Worm (Caenorhabditis elegans) whole organism, late embryonic: Measurements from ENCODE around the gene F57E7.2.

Experiments used
- ceh-14 ChIP-seq: sonication (generic microtip); optimal IDR thresholded peaks from 2 replicates; lab custom pipeline; 2016; ENCODE audit warnings: missing genotype, missing genetic modification characterization, missing compliant biosample characterization
- npax-4 ChIP-seq: sonication (generic microtip); optimal IDR thresholded peaks from 2 replicates; lab custom pipeline; 2016; ENCODE audit warnings: missing genetic modification characterization, missing compliant biosample characterization
- syd-9 ChIP-seq: sonication (generic microtip); optimal IDR thresholded peaks from 2 replicates; lab custom pipeline; 2016; ENCODE audit warnings: mild to moderate bottlenecking, missing genetic modification characterization, moderate library complexity, missing compliant biosample characterization
- tbx-2 ChIP-seq: sonication (generic microtip); optimal IDR thresholded peaks from 2 replicates; lab custom pipeline; 2016; ENCODE audit warnings: missing genetic modification characterization, missing compliant biosample characterization
- unc-3 ChIP-seq, 2 experiments: fragments of 200-800 bp in 1 of 2; sonication (Bioruptor generic) in 1 of 2; sonication (generic microtip) in 1 of 2; conservative IDR thresholded peaks in 1 of 2; optimal IDR thresholded peaks in 1 of 2; 2 replicates each; pipeline versions ENCODE4 v1.3.6 to Lab custom; 2016 to 2022; ENCODE audit warnings: missing compliant biosample characterization in 2 of 2, missing genetic modification characterization in 2 of 2, missing genetic modification reagents in 1 of 2

DNA sequence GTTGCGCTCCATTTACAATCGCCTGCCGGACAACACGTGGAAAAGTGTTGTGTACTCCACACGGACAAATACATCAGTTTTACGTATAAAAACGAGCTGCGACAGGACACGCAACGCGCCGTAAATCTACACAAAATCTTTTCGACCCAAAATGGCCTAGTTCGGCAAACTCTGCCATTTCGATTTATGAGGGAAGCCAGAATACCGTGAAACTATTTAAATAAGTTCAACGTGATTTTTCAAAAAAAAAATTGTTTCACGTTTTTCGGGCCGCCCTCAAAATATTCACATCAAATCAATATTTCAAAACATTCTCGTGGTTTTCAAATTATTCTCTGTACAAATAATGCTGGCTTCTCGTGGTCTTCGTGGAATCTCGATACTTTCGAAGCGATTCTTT, 43.9 kb upstream of the F57E7.2 start, which contains the start of gene F36D3.8:
- no peak for TF ChIP-seq unc-3 (GFP tag; conservative IDR thresholded peaks at IDR 0.05; lab: Robert Waterston, UW)
- no peak for TF ChIP-seq unc-3 (tag; optimal IDR thresholded peaks at IDR 0.05; lab: Kevin White, UChicago)
- no peak for TF ChIP-seq tbx-2
- no peak for TF ChIP-seq syd-9 (tag; lab: Kevin White, UChicago)
- TF ChIP-seq ceh-14: no peak
- no peak for TF ChIP-seq npax-4 (tag; lab: Kevin White, UChicago)
